Fruit fly (Drosophila melanogaster) whole organism, embryonic: Measurements from ENCODE around the gene CG6066.

ENCODE experiments used
- CG10462 ChIP-seq: fragments of 200-800 bp; sonication (Bioruptor generic); optimal IDR thresholded peaks from 2 replicates; lab custom pipeline; 2016; ENCODE audit warnings: missing biosample characterization, missing genetic modification characterization
- CG10543 ChIP-seq: fragments of 200-800 bp; sonication (Bioruptor generic); optimal IDR thresholded peaks from 3 replicates; lab custom pipeline; 2017; ENCODE audit warnings: missing biosample characterization, mild to moderate bottlenecking, missing genetic modification characterization, moderate library complexity
- CG12071 ChIP-seq: fragments of 200-800 bp; sonication (Bioruptor generic); optimal IDR thresholded peaks from 3 replicates; lab custom pipeline; 2018; ENCODE audit warnings: missing biosample characterization, mild to moderate bottlenecking, missing genetic modification characterization
- CG12236 ChIP-seq: fragments of 200-800 bp; sonication (Bioruptor generic); optimal IDR thresholded peaks from 2 replicates; lab custom pipeline; 2016; ENCODE audit warnings: missing biosample characterization, missing genetic modification characterization
- CG13123 ChIP-seq: fragments of 200-800 bp; sonication (Bioruptor generic); optimal IDR thresholded peaks from 2 replicates; lab custom pipeline; 2016; ENCODE audit warnings: missing biosample characterization, missing genetic modification characterization
- CG13296 ChIP-seq: fragments of 200-800 bp; sonication (Bioruptor generic); optimal IDR thresholded peaks from 3 replicates; lab custom pipeline; 2018; ENCODE audit warnings: missing biosample characterization, mild to moderate bottlenecking, missing genetic modification characterization
- CG16815 ChIP-seq: fragments of 200-800 bp; sonication (Bioruptor generic); optimal IDR thresholded peaks from 3 replicates; lab custom pipeline; 2017; ENCODE audit warnings: missing biosample characterization, mild to moderate bottlenecking, missing genetic modification characterization
- CG17328 ChIP-seq: fragments of 200-800 bp; sonication (Bioruptor generic); IDR thresholded peaks from 2 replicates; pipeline ENCODE4 v1.3.6; 2022; ENCODE audit warnings: missing biosample characterization, missing genetic modification characterization
- CG17385 ChIP-seq: fragments of 200-800 bp; sonication (Bioruptor generic); optimal IDR thresholded peaks from 3 replicates; lab custom pipeline; 2018; ENCODE audit warnings: missing biosample characterization, mild to moderate bottlenecking, missing genetic modification characterization
- CG7271 ChIP-seq: fragments of 200-800 bp; sonication (Bioruptor generic); optimal IDR thresholded peaks from 2 replicates; lab custom pipeline; 2018; ENCODE audit warnings: missing biosample characterization, mild to moderate bottlenecking, missing genetic modification characterization, moderate library complexity
- CG7745 ChIP-seq: fragments of 200-800 bp; sonication (Bioruptor generic); optimal IDR thresholded peaks from 2 replicates; lab custom pipeline; 2018; ENCODE audit warnings: missing biosample characterization, mild to moderate bottlenecking, missing genetic modification characterization, moderate library complexity
- CG8281 ChIP-seq: fragments of 200-800 bp; sonication (Bioruptor generic); optimal IDR thresholded peaks from 2 replicates; lab custom pipeline; 2018; ENCODE audit warnings: missing biosample characterization, mild to moderate bottlenecking, missing genetic modification characterization, moderate library complexity
- CG8924 ChIP-seq: fragments of 200-800 bp; optimal IDR thresholded peaks from 3 replicates; lab custom pipeline; 2019; ENCODE audit warnings: missing biosample characterization, mild to moderate bottlenecking, missing genetic modification characterization, moderate library complexity
- CG9797 ChIP-seq: fragments of 200-800 bp; sonication (Bioruptor generic); optimal IDR thresholded peaks from 3 replicates; lab custom pipeline; 2018; ENCODE audit warnings: missing biosample characterization, mild to moderate bottlenecking, missing genetic modification characterization
- CoRest ChIP-seq: fragments of 200-800 bp; sonication (Bioruptor generic); optimal IDR thresholded peaks from 3 replicates; lab custom pipeline; 2018; ENCODE audit warnings: missing biosample characterization, mild to moderate bottlenecking, missing genetic modification characterization, moderate library complexity
- Dek ChIP-seq: fragments of 200-800 bp; sonication (Bioruptor generic); optimal IDR thresholded peaks from 3 replicates; lab custom pipeline; 2019; ENCODE audit warnings: missing biosample characterization, mild to moderate bottlenecking, missing genetic modification characterization, moderate library complexity
- Dp ChIP-seq: fragments of 200-800 bp; sonication (Bioruptor generic); optimal IDR thresholded peaks from 2 replicates; lab custom pipeline; 2018; ENCODE audit warnings: missing biosample characterization, mild to moderate bottlenecking, missing genetic modification characterization, moderate library complexity
- Drgx ChIP-seq: fragments of 200-800 bp; sonication (Bioruptor generic); IDR thresholded peaks from 2 replicates; pipeline ENCODE4 v1.3.6; 2022; ENCODE audit warnings: missing biosample characterization, missing genetic modification characterization
- Fer2 ChIP-seq: fragments of 200-800 bp; sonication (Bioruptor generic); optimal IDR thresholded peaks from 2 replicates; lab custom pipeline; 2018; ENCODE audit warnings: missing biosample characterization, mild to moderate bottlenecking, missing genetic modification characterization, moderate library complexity
- HLH54F ChIP-seq: fragments of 200-800 bp; sonication (Bioruptor generic); optimal IDR thresholded peaks from 3 replicates; lab custom pipeline; 2016; ENCODE audit warnings: missing biosample characterization, missing genetic modification characterization
- Hey ChIP-seq: fragments of 200-800 bp; sonication (Bioruptor generic); optimal IDR thresholded peaks from 3 replicates; lab custom pipeline; 2018; ENCODE audit warnings: missing biosample characterization, mild to moderate bottlenecking, missing genetic modification characterization
- Lhr ChIP-seq: fragments of 200-800 bp; sonication (Bioruptor generic); optimal IDR thresholded peaks from 3 replicates; lab custom pipeline; 2017; ENCODE audit warnings: mild to moderate bottlenecking, missing biosample characterization, missing genetic modification reagents, missing genetic modification characterization
- MTF-1 ChIP-seq: fragments of 200-800 bp; sonication (Bioruptor generic); optimal IDR thresholded peaks from 2 replicates; lab custom pipeline; 2018; ENCODE audit warnings: missing biosample characterization, mild to moderate bottlenecking, missing genetic modification characterization, borderline replicate concordance
- NC2β ChIP-seq: fragments of 200-800 bp; sonication (Bioruptor generic); optimal IDR thresholded peaks from 2 replicates; lab custom pipeline; 2016; ENCODE audit warnings: missing biosample characterization, missing genetic modification characterization
- NfI ChIP-seq: fragments of 200-800 bp; sonication (Bioruptor generic); optimal IDR thresholded peaks from 3 replicates; lab custom pipeline; 2018; ENCODE audit warnings: missing biosample characterization, mild to moderate bottlenecking, missing genetic modification characterization, moderate library complexity
- Rx ChIP-seq: fragments of 200-800 bp; sonication (Bioruptor generic); IDR thresholded peaks from 2 replicates; pipeline ENCODE4 v1.3.6; 2022; ENCODE audit warnings: missing biosample characterization, missing genetic modification characterization
- Sox102F ChIP-seq: fragments of 200-800 bp; sonication (Bioruptor generic); optimal IDR thresholded peaks from 2 replicates; lab custom pipeline; 2018; ENCODE audit warnings: missing biosample characterization, mild to moderate bottlenecking, missing genetic modification characterization, moderate library complexity
- Xrp1 ChIP-seq: fragments of 200-800 bp; sonication (Bioruptor generic); IDR thresholded peaks from 2 replicates; pipeline ENCODE4 v1.3.6; 2022; ENCODE audit warnings: missing biosample characterization, missing genetic modification characterization
- al ChIP-seq: fragments of 200-800 bp; sonication (Bioruptor generic); IDR thresholded peaks from 2 replicates; pipeline ENCODE4 v1.3.6; 2022; ENCODE audit warnings: missing biosample characterization, missing genetic modification characterization
- bcd ChIP-seq: fragments of 200-800 bp; sonication (Bioruptor generic); optimal IDR thresholded peaks from 2 replicates; lab custom pipeline; 2017; ENCODE audit warnings: missing biosample characterization, mild to moderate bottlenecking, missing genetic modification characterization
- chif ChIP-seq, 2 experiments: fragments of 200-800 bp; sonication (Bioruptor generic); optimal IDR thresholded peaks; 3 replicates each; lab custom pipeline; 2016; ENCODE audit warnings: missing biosample characterization in 2 of 2, missing genetic modification characterization in 2 of 2
- chm ChIP-seq: fragments of 200-800 bp; sonication (Bioruptor generic); IDR thresholded peaks from 2 replicates; pipeline ENCODE4 v1.3.6; 2022; ENCODE audit warnings: missing biosample characterization, missing genetic modification characterization
- ci ChIP-seq: fragments of 200-800 bp; sonication (Bioruptor generic); IDR thresholded peaks from 3 replicates; pipeline ENCODE4 v1.3.6; 2022; ENCODE audit warnings: missing biosample characterization, missing genetic modification characterization
- crp ChIP-seq, 2 experiments: fragments of 200-800 bp; sonication (Bioruptor generic); optimal IDR thresholded peaks; 2 replicates in 1 of 2; 3 replicates in 1 of 2; lab custom pipeline; 2017; ENCODE audit warnings: missing biosample characterization in 2 of 2, missing genetic modification characterization in 2 of 2, mild to moderate bottlenecking in 1 of 2, moderate library complexity in 1 of 2
- gro ChIP-seq: fragments of 200-800 bp; sonication (Bioruptor generic); optimal IDR thresholded peaks from 2 replicates; lab custom pipeline; 2016; ENCODE audit warnings: missing biosample characterization, missing genetic modification characterization
- gsb-n ChIP-seq: fragments of 200-800 bp; sonication (Bioruptor generic); optimal IDR thresholded peaks from 3 replicates; lab custom pipeline; 2018; ENCODE audit warnings: missing biosample characterization, mild to moderate bottlenecking, missing genetic modification characterization
- jigr1 ChIP-seq: fragments of 200-800 bp; sonication (Bioruptor generic); IDR thresholded peaks from 3 replicates; pipeline ENCODE4 v1.3.6; 2022; ENCODE audit warnings: missing biosample characterization, missing genetic modification characterization
- lilli ChIP-seq: fragments of 200-800 bp; sonication (Bioruptor generic); optimal IDR thresholded peaks from 3 replicates; lab custom pipeline; 2016; ENCODE audit warnings: missing biosample characterization, missing genetic modification characterization
- nom ChIP-seq: fragments of 200-800 bp; sonication (Bioruptor generic); optimal IDR thresholded peaks from 2 replicates; lab custom pipeline; 2017; ENCODE audit warnings: missing biosample characterization, missing genetic modification characterization, mild to moderate bottlenecking, moderate library complexity, missing genetic modification reagents
- pros ChIP-seq: fragments of 200-800 bp; sonication (Bioruptor generic); optimal IDR thresholded peaks from 3 replicates; lab custom pipeline; 2019; ENCODE audit warnings: missing biosample characterization, mild to moderate bottlenecking, missing genetic modification characterization, moderate library complexity
- psq ChIP-seq: fragments of 200-800 bp; sonication (Bioruptor generic); optimal IDR thresholded peaks from 2 replicates; lab custom pipeline; 2017; ENCODE audit warnings: missing biosample characterization, missing genetic modification characterization
- pzg ChIP-seq: fragments of 200-800 bp; sonication (Bioruptor generic); optimal IDR thresholded peaks from 3 replicates; lab custom pipeline; 2018; ENCODE audit warnings: missing biosample characterization, mild to moderate bottlenecking, missing genetic modification characterization, moderate library complexity
- row ChIP-seq: fragments of 200-800 bp; sonication (Bioruptor generic); IDR thresholded peaks from 3 replicates; pipeline ENCODE4 v1.3.6; 2022; ENCODE audit warnings: missing biosample characterization, missing genetic modification characterization
- sima ChIP-seq: fragments of 200-800 bp; sonication (Bioruptor generic); optimal IDR thresholded peaks from 2 replicates; lab custom pipeline; 2016; ENCODE audit warnings: missing biosample characterization, missing genetic modification characterization
- sisA ChIP-seq: fragments of 200-800 bp; sonication (Bioruptor generic); IDR thresholded peaks from 2 replicates; pipeline ENCODE4 v1.3.6; 2022; ENCODE audit warnings: missing biosample characterization, missing genetic modification characterization
- slbo ChIP-seq: fragments of 200-800 bp; sonication (Bioruptor generic); IDR thresholded peaks from 2 replicates; pipeline ENCODE4 v1.3.6; 2022; ENCODE audit warnings: missing biosample characterization, missing genetic modification characterization
- sna ChIP-seq: fragments of 200-800 bp; sonication (Bioruptor generic); IDR thresholded peaks from 2 replicates; pipeline ENCODE4 v1.3.6; 2022; ENCODE audit warnings: missing biosample characterization, missing genetic modification characterization; ENCODE audit not compliant: partially characterized antibody
- tap ChIP-seq: fragments of 200-800 bp; optimal IDR thresholded peaks from 3 replicates; lab custom pipeline; 2019; ENCODE audit warnings: missing biosample characterization, mild to moderate bottlenecking, missing genetic modification characterization, moderate library complexity
- ttk ChIP-seq: fragments of 200-800 bp; sonication (Bioruptor generic); IDR thresholded peaks from 2 replicates; pipeline ENCODE4 v2.1.2; 2022; ENCODE audit warnings: missing biosample characterization, missing genetic modification characterization

The CG6066 gene

DNA sequence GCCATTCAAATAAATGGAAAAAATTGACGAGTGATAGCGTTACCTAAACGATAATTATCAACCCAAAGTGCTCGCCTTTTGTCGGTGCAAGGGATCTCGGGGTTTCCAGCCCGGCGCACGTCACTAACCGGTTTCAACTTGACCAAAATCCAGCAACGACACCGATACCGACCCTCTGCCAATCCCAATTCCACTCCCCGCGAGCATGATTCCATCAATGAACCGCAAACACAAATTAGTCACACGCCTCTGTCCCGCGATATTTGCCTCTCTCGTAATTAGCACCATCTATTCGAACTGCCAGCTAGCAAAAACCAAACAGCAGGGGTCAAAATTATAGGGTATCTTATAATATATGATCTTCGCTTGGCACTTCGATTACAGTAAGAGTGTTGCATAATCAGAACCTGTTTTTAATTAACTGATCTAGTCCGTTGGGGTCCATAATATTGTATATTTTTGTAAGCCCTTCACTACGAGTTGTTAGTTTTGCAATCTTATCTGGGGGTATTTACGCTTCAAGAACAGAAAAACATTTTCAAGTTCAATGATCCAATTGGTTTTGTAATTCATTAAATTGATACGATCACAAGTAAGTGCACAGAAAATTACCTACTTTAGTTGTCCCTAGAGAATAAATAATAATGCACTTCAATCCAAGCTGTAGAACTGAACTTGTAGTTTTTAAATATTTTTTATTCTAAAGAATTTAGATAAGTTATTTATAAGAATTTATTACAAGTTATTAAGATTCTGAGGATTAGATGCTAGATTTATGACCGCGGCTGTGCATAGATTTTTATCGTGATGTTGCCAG lies 36.8 kb upstream of the CG6066 start (continued):
- TF ChIP-seq CG8281 = no peak
- TF ChIP-seq chif (GFP tag; optimal IDR thresholded peaks at IDR 0.05; lab: Kevin White, UChicago) = no peak
- peak; percentile 35 for TF ChIP-seq gsb-n (tag; lab: Kevin White, UChicago)
- no peak for TF ChIP-seq Dp (GFP tag; lab: Kevin White, UChicago)
- TF ChIP-seq crp (GFP tag; optimal IDR thresholded peaks at IDR 0.05; lab: Kevin White, UChicago) = no peak
- TF ChIP-seq psq (GFP tag; lab: Kevin White, UChicago) = no peak
- peak; percentile 56 for TF ChIP-seq CG13296
- peak; percentile 37 for TF ChIP-seq HLH54F (GFP tag; lab: Kevin White, UChicago)
- no peak for TF ChIP-seq CG10462 (GFP tag; lab: Kevin White, UChicago)
- TF ChIP-seq Xrp1 = peak; percentile 20; the same call in 1 of the 2 replicates
- peak; percentile 44; the same call in 1 of the 2 replicates for TF ChIP-seq slbo (GFP tag; lab: Robert Waterston, UW)
- TF ChIP-seq CG16815 (GFP tag; lab: Kevin White, UChicago) = peak; percentile 34
- TF ChIP-seq Dek = peak; percentile 49
- TF ChIP-seq sna (GFP tag; lab: Robert Waterston, UW) = no peak
- no peak for TF ChIP-seq CG13123 (GFP tag; lab: Kevin White, UChicago)
- TF ChIP-seq chm (GFP tag; lab: Robert Waterston, UW) = no peak
- TF ChIP-seq CG8924 (tag; lab: Kevin White, UChicago) = peak; percentile 70
- TF ChIP-seq CG17328 (GFP tag; lab: Robert Waterston, UW) = no peak
- no peak for TF ChIP-seq NC2β (GFP tag; lab: Kevin White, UChicago)
- no peak for TF ChIP-seq ci
- no peak for TF ChIP-seq Hey (tag; lab: Kevin White, UChicago)
- no peak for TF ChIP-seq MTF-1
- no peak for TF ChIP-seq Fer2
- no peak for TF ChIP-seq nom (GFP tag; lab: Kevin White, UChicago)
- peak; percentile 73 for TF ChIP-seq lilli (GFP tag; lab: Kevin White, UChicago)
- no peak for TF ChIP-seq sima (GFP tag; lab: Kevin White, UChicago)
- no peak for TF ChIP-seq pros
- no peak for TF ChIP-seq gro
- TF ChIP-seq NfI (GFP tag; lab: Kevin White, UChicago) = peak; percentile 46
- TF ChIP-seq CoRest = peak; percentile 71
- peak; percentile 25 for TF ChIP-seq Sox102F
- TF ChIP-seq al = peak; percentile 43
- TF ChIP-seq row (GFP tag; lab: Robert Waterston, UW) = peak; percentile 66; the same call in 2 of the 3 replicates
- TF ChIP-seq bcd (GFP tag; lab: Kevin White, UChicago) = peak; percentile 66
- TF ChIP-seq tap (tag; lab: Kevin White, UChicago) = peak; percentile 26
- TF ChIP-seq ttk (GFP tag; lab: Robert Waterston, UW) = 0 out of 2 replicates have a peak, but pooled peaks have one; percentile 12
- no peak for TF ChIP-seq CG12236 (GFP tag; lab: Kevin White, UChicago)
- peak; percentile 42 for TF ChIP-seq CG10543 (GFP tag; lab: Kevin White, UChicago)
- TF ChIP-seq Lhr (GFP tag; lab: Kevin White, UChicago) = no peak
- TF ChIP-seq CG7745 (tag; lab: Kevin White, UChicago) = no peak
- TF ChIP-seq jigr1 (GFP tag; lab: Robert Waterston, UW) = no peak
- no peak for TF ChIP-seq Rx (GFP tag; lab: Robert Waterston, UW)
- TF ChIP-seq CG12071 (GFP tag; lab: Kevin White, UChicago) = no peak
- peak; percentile 54 for TF ChIP-seq CG17385 (GFP tag; lab: Kevin White, UChicago)
- no peak for TF ChIP-seq Drgx (GFP tag; lab: Robert Waterston, UW)
- no peak for TF ChIP-seq pzg (GFP tag; lab: Kevin White, UChicago)
- no peak for TF ChIP-seq sisA (GFP tag; lab: Robert Waterston, UW)
- TF ChIP-seq CG7271 (tag; lab: Kevin White, UChicago) = no peak
- TF ChIP-seq CG9797 (GFP tag; lab: Kevin White, UChicago) = no peak
